Worm (Caenorhabditis elegans) whole organism, mixed stage, embryonic: ENCODE data around the gene K03B8.11.

ENCODE experiments used
- blmp-1 ChIP-seq: fragments of 150-350 bp; optimal IDR thresholded peaks from 2 replicates; lab custom pipeline; 2014; ENCODE audit warnings: missing biosample characterization, missing genetic modification characterization
- ces-1 ChIP-seq: fragments of 150-350 bp; optimal IDR thresholded peaks from 2 replicates; lab custom pipeline; 2014; ENCODE audit warnings: missing biosample characterization, missing genetic modification reagents, missing genetic modification characterization
- elt-1 ChIP-seq: sonication (generic microtip); optimal IDR thresholded peaks from 2 replicates; lab custom pipeline; 2017; ENCODE audit warnings: missing genetic modification characterization, mild to moderate bottlenecking, missing compliant biosample characterization, antibody characterized with exemption, moderate library complexity, borderline replicate concordance; ENCODE audit not compliant: insufficient read depth
- ham-2 ChIP-seq: fragments of 200-800 bp; sonication (Bioruptor generic); optimal IDR thresholded peaks from 2 replicates; lab custom pipeline; 2018; ENCODE audit warnings: mild to moderate bottlenecking, missing genetic modification characterization, missing compliant biosample characterization
- hlh-1 ChIP-seq: fragments of 150-350 bp; optimal IDR thresholded peaks from 2 replicates; lab custom pipeline; 2014; ENCODE audit warnings: missing biosample characterization, missing genetic modification reagents, missing genetic modification characterization
- lin-13 ChIP-seq: fragments of 150-350 bp; optimal IDR thresholded peaks from 2 replicates; lab custom pipeline; 2014; ENCODE audit warnings: missing biosample characterization, missing genetic modification characterization
- mep-1 ChIP-seq: fragments of 150-350 bp; optimal IDR thresholded peaks from 2 replicates; lab custom pipeline; 2017; ENCODE audit warnings: missing biosample characterization, missing genetic modification reagents, missing genetic modification characterization, inconsistent platforms
- nhr-12 ChIP-seq: fragments of 150-350 bp; optimal IDR thresholded peaks from 2 replicates; lab custom pipeline; 2014; ENCODE audit warnings: missing biosample characterization, missing genetic modification characterization
- nhr-237 ChIP-seq: fragments of 150-350 bp; optimal IDR thresholded peaks from 2 replicates; lab custom pipeline; 2014; ENCODE audit warnings: missing biosample characterization, missing genetic modification characterization
- nhr-28 ChIP-seq: fragments of 150-350 bp; optimal IDR thresholded peaks from 2 replicates; lab custom pipeline; 2014; ENCODE audit warnings: missing biosample characterization, missing genetic modification characterization
- pha-4 ChIP-seq: fragments of 150-350 bp; optimal IDR thresholded peaks from 2 replicates; lab custom pipeline; 2018; ENCODE audit warnings: missing biosample characterization, missing genetic modification reagents, missing genetic modification characterization
- unc-62 ChIP-seq: fragments of 150-350 bp; optimal IDR thresholded peaks from 2 replicates; lab custom pipeline; 2014; ENCODE audit warnings: missing biosample characterization, missing genetic modification reagents, missing genetic modification characterization
- zip-8 ChIP-seq: fragments of 150-350 bp; optimal IDR thresholded peaks from 2 replicates; lab custom pipeline; 2014; ENCODE audit warnings: missing biosample characterization, missing genetic modification characterization
- ztf-11 ChIP-seq: fragments of 150-350 bp; optimal IDR thresholded peaks from 2 replicates; lab custom pipeline; 2014; ENCODE audit warnings: missing biosample characterization, missing genetic modification characterization

- no peak for TF ChIP-seq nhr-237 (tag; lab: Kevin White, UChicago)
- no peak for TF ChIP-seq lin-13
- TF ChIP-seq hlh-1 (tag; lab: Kevin White, UChicago): no peak
- no peak for TF ChIP-seq ztf-11
- TF ChIP-seq blmp-1 (tag; lab: Kevin White, UChicago): no peak
- TF ChIP-seq nhr-12 (tag; lab: Kevin White, UChicago): no peak
- TF ChIP-seq ham-2 (GFP tag; lab: Kevin White, UChicago): no peak
- no peak for TF ChIP-seq pha-4 (tag; lab: Kevin White, UChicago)
- no peak for TF ChIP-seq ces-1 (GFP tag; lab: Kevin White, UChicago)
- no peak for TF ChIP-seq zip-8
- TF ChIP-seq nhr-28 (tag; lab: Kevin White, UChicago): no peak
- no peak for TF ChIP-seq unc-62 (GFP tag; lab: Kevin White, UChicago)
- no peak for TF ChIP-seq mep-1
- TF ChIP-seq elt-1 (tag; lab: Kevin White, UChicago): no peak
Observed at ce11 chrV:11383032-11383431, 7.3 kb downstream of the K03B8.11 start, which contains the start of gene F55C10.5.
